Worm (Caenorhabditis elegans): ENCODE data around the gene C49G7.12.

DNA sequence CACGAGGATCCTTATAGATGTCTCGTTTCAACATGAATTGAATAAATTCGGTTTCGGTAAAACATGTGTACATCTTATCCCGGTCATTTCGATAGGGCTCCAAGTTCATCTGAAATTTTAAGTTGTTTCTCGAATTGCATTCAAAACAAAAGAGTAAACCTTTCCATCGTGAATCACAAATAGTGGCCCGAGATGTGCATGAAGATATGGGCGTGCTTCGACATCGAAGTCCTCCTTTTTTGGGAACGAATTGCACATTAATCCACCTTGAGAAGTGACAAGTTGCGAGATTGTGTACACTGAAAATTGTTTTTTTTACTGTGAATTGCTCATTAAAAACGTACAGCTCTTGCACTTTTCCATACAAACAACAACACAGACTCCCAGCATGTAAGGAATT lies 18.0 kb downstream of the C49G7.12 start:
- TF ChIP-seq him-1 (tag; optimal IDR thresholded peaks at IDR 0.05) (no peak), dao-5 (tag; optimal IDR thresholded peaks at IDR 0.05) (no peak), W03F9.2 (tag; optimal IDR thresholded peaks at IDR 0.05) (no peak)

All from whole organism, L4/young adult.